Worm (Caenorhabditis elegans): ENCODE results near the gene F59A7.5.

DNA sequence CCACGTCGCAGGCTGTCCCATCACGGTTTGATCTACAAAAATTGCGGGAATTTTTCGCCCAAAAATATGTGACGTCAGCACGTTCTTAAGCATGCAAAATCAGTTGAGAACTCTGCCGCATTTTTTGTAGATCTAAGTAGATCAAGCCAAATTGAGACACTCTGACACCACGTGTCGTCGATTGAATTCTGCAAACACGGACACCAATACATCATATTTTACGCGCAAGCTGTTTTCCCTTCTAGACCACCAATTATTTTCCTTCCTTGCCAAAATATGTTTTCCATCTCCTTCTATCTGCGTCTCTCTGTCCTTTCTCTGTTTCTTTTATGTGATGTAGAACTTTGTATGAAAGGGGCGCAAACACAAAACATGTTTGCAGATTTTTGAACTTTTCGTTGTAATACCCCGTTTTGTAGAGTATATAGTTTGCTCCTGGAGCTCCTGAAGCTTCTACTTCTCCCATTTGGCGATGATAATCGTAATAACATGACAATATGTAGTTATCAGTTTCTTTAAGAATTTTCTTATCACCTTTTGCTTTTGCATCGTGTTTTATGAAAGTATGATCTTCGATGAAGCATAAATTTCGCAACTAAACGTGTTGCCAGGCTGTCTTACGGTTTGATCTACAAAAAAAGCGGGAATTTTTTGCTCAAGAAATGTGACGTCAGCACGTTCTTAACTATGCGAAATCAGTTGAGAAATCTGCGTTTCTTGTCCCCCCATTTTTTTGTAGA is 33.5 kb downstream of the F59A7.5 start:
- TF ChIP-seq ama-1 (optimal IDR thresholded peaks at IDR 0.05) (no peak), snu-23 (GFP tag; optimal IDR thresholded peaks at IDR 0.05) (peak; percentile 33), skn-1 (tag; optimal IDR thresholded peaks at IDR 0.05) (no peak), fos-1 (tag; optimal IDR thresholded peaks at IDR 0.05) (no peak), ceh-82 (tag; optimal IDR thresholded peaks at IDR 0.05) (no peak), elt-2 (tag; optimal IDR thresholded peaks at IDR 0.05) (peak; percentile 12), aly-2 (tag; optimal IDR thresholded peaks at IDR 0.05) (no peak), unc-98 (GFP tag; IDR thresholded peaks at IDR 0.05) (no peak), rnt-1 (tag; optimal IDR thresholded peaks at IDR 0.05) (no peak), nhr-11 (tag; optimal IDR thresholded peaks at IDR 0.05) (no peak), unc-130 (tag; optimal IDR thresholded peaks at IDR 0.05) (no peak)
